Worm (Caenorhabditis elegans): ENCODE results near the gene sri-24.
A peak's percentile ranks its signal among the peaks of the same experiment; 100 is the strongest.
"Not testable (repeated sequence)": the region's sequence is repeated elsewhere in the genome, so short reads cannot be mapped to it uniquely, and the experiment has no call there.

Gene sri-24

ce11 chrV:15211869-15212268 lies at the start of gene sri-24:
sri-24 (plus strand) TSS chrV:15212169.
- not testable (repeated sequence) for TF ChIP-seq elt-3 (tag; optimal IDR thresholded peaks at IDR 0.05); hpl-2 (GFP tag; optimal IDR thresholded peaks at IDR 0.05); egl-13 (tag; optimal IDR thresholded peaks at IDR 0.05)

- TF ChIP-seq sox-4 (tag; optimal IDR thresholded peaks at IDR 0.05): no peak
- no peak for TF ChIP-seq sup-37 (GFP tag; optimal IDR thresholded peaks at IDR 0.05)
- no peak for TF ChIP-seq lsy-2 (tag; optimal IDR thresholded peaks at IDR 0.05)
- no peak for TF ChIP-seq mab-9 (GFP tag; IDR thresholded peaks at IDR 0.05)
- TF ChIP-seq fkh-8 (tag; optimal IDR thresholded peaks at IDR 0.05): peak; percentile 24
- no peak for TF ChIP-seq dpl-1 (GFP tag; optimal IDR thresholded peaks at IDR 0.05)
- TF ChIP-seq fkh-4 (tag; optimal IDR thresholded peaks at IDR 0.05; ENCODE audit: borderline replicate concordance): no peak
- peak; percentile 10 for TF ChIP-seq nhr-47 (tag; optimal IDR thresholded peaks at IDR 0.05)
- TF ChIP-seq hlh-4 (tag; optimal IDR thresholded peaks at IDR 0.05): peak; percentile 100
- TF ChIP-seq mdl-1 (tag; optimal IDR thresholded peaks at IDR 0.05): no peak
- no peak for TF ChIP-seq pax-3 (tag; optimal IDR thresholded peaks at IDR 0.05)
- TF ChIP-seq hpl-2 (GFP tag; optimal IDR thresholded peaks at IDR 0.05): no peak
- no peak for TF ChIP-seq nhr-90 (tag; optimal IDR thresholded peaks at IDR 0.05; ENCODE audit: poor library complexity)
Observed at ce11 chrV:15162697-15163096, 49.3 kb upstream of the sri-24 start, which contains the start of gene srz-11. srz-11 (plus strand) TSS chrV:15163082.

ce11 chrV:15168018-15168417 lies 44.0 kb upstream of the sri-24 start:
- TF ChIP-seq nhr-20 (tag; optimal IDR thresholded peaks at IDR 0.05): peak; percentile 81
- peak in 1 of 2 experiments; percentile 24 for TF ChIP-seq lin-35 (GFP tag; optimal IDR thresholded peaks at IDR 0.05)
- TF ChIP-seq snu-23 (GFP tag; optimal IDR thresholded peaks at IDR 0.05): peak; percentile 28
- TF ChIP-seq nhr-85 (tag): peak; percentile 65

- no peak for TF ChIP-seq nhr-47 (tag; optimal IDR thresholded peaks at IDR 0.05)
- TF ChIP-seq skn-1 (tag; optimal IDR thresholded peaks at IDR 0.05): no peak
- no peak for TF ChIP-seq nhr-71 (tag; optimal IDR thresholded peaks at IDR 0.05)
- TF ChIP-seq ceh-90 (tag; optimal IDR thresholded peaks at IDR 0.05): no peak
- TF ChIP-seq vab-15 (tag; optimal IDR thresholded peaks at IDR 0.05): no peak
- TF ChIP-seq elt-2 (tag; optimal IDR thresholded peaks at IDR 0.05): no peak
- no peak for TF ChIP-seq sox-4 (tag; optimal IDR thresholded peaks at IDR 0.05)
Observed at ce11 chrV:15175459-15175858, 36.5 kb upstream of the sri-24 start, which contains the start of gene clec-47. clec-47 (plus strand) TSS chrV:15175759.

ce11 chrV:15179757-15180156 lies 32.2 kb upstream of the sri-24 start, which contains the start of gene T09F5.10:
T09F5.10 (plus strand) TSS chrV:15180057.
- TF ChIP-seq nhr-12 (tag; optimal IDR thresholded peaks at IDR 0.05): no peak
- no peak for TF ChIP-seq ceh-88 (GFP tag; IDR thresholded peaks at IDR 0.05)
- no peak for TF ChIP-seq pag-3 (tag; optimal IDR thresholded peaks at IDR 0.05; ENCODE audit: borderline replicate concordance, insufficient read depth)
- no peak for TF ChIP-seq snu-23 (GFP tag; optimal IDR thresholded peaks at IDR 0.05)
- TF ChIP-seq nhr-84 (tag; optimal IDR thresholded peaks at IDR 0.05): no peak
- no peak for TF ChIP-seq aly-2 (tag; optimal IDR thresholded peaks at IDR 0.05)
- TF ChIP-seq lin-39 (tag; optimal IDR thresholded peaks at IDR 0.05): no peak
- TF ChIP-seq tlp-1 (tag; optimal IDR thresholded peaks at IDR 0.05): no peak
- no peak for TF ChIP-seq pqm-1 (tag; optimal IDR thresholded peaks at IDR 0.05)
- no peak for TF ChIP-seq mef-2 (tag; optimal IDR thresholded peaks at IDR 0.05)
- TF ChIP-seq nhr-90 (tag; optimal IDR thresholded peaks at IDR 0.05; ENCODE audit: poor library complexity): no peak
- no peak for TF ChIP-seq lsy-2 (tag; optimal IDR thresholded peaks at IDR 0.05)

Data from whole organism, L1 larva.